Worm (Caenorhabditis elegans) whole organism, late embryonic: ENCODE measurements around the gene dpy-4.
"Not testable (repeated sequence)": the region's sequence is repeated elsewhere in the genome, so short reads cannot be mapped to it uniquely, and the experiment has no call there.

Experiments
- C08G9.2 ChIP-seq: sonication (generic microtip); optimal IDR thresholded peaks from 2 replicates; lab custom pipeline; 2016; ENCODE audit warnings: mild to moderate bottlenecking, missing genetic modification characterization, moderate library complexity, missing compliant biosample characterization
- F13H6.1 ChIP-seq: sonication (generic microtip); optimal IDR thresholded peaks from 2 replicates; lab custom pipeline; 2016; ENCODE audit warnings: missing genetic modification characterization, missing compliant biosample characterization
- K02D7.2 ChIP-seq: sonication (generic microtip); optimal IDR thresholded peaks from 2 replicates; lab custom pipeline; 2017; ENCODE audit warnings: mild to moderate bottlenecking, missing genetic modification characterization, missing compliant biosample characterization
- ceh-22 ChIP-seq: sonication (generic microtip); optimal IDR thresholded peaks from 2 replicates; lab custom pipeline; 2017; ENCODE audit warnings: missing biosample characterization, missing genetic modification characterization
- elt-4 ChIP-seq: sonication (generic microtip); optimal IDR thresholded peaks from 2 replicates; lab custom pipeline; 2016; ENCODE audit warnings: missing genetic modification characterization, missing compliant biosample characterization
- lim-6 ChIP-seq: sonication (generic microtip); optimal IDR thresholded peaks from 2 replicates; lab custom pipeline; 2016; ENCODE audit warnings: missing genetic modification characterization, missing compliant biosample characterization
- lin-11 ChIP-seq: fragments of 200-800 bp; sonication (Bioruptor generic); optimal IDR thresholded peaks from 2 replicates; lab custom pipeline; 2018; ENCODE audit warnings: mild to moderate bottlenecking, missing genetic modification characterization, missing compliant biosample characterization
- madf-2 ChIP-seq: sonication (generic microtip); optimal IDR thresholded peaks from 2 replicates; lab custom pipeline; 2017; ENCODE audit warnings: missing genetic modification characterization, missing compliant biosample characterization
- nfya-1 ChIP-seq: sonication (generic microtip); optimal IDR thresholded peaks from 2 replicates; lab custom pipeline; 2017; ENCODE audit warnings: missing genetic modification characterization, mild to moderate bottlenecking, missing compliant biosample characterization, antibody characterized with exemption, moderate library complexity
- npax-4 ChIP-seq: sonication (generic microtip); optimal IDR thresholded peaks from 2 replicates; lab custom pipeline; 2016; ENCODE audit warnings: missing genetic modification characterization, missing compliant biosample characterization
- pag-3 ChIP-seq: sonication (generic microtip); optimal IDR thresholded peaks from 2 replicates; lab custom pipeline; 2016; ENCODE audit warnings: missing compliant biosample characterization, missing genetic modification characterization, borderline replicate concordance
- pha-2 ChIP-seq: sonication (generic microtip); optimal IDR thresholded peaks from 2 replicates; lab custom pipeline; 2017; ENCODE audit warnings: mild to moderate bottlenecking, missing genetic modification characterization, missing compliant biosample characterization
- sdc-2 ChIP-seq: sonication (generic microtip); optimal IDR thresholded peaks from 2 replicates; lab custom pipeline; 2016; ENCODE audit warnings: missing genotype, missing genetic modification characterization, missing compliant biosample characterization

- TF ChIP-seq C08G9.2 (tag; lab: Kevin White, UChicago); nfya-1 (tag; lab: Kevin White, UChicago); pha-2; ceh-22; pag-3 (tag; lab: Kevin White, UChicago); lin-11; lim-6 (tag; lab: Kevin White, UChicago); elt-4 (tag; lab: Kevin White, UChicago); npax-4 (tag; lab: Kevin White, UChicago); madf-2 (tag; lab: Kevin White, UChicago); sdc-2; K02D7.2 (tag; lab: Kevin White, UChicago); F13H6.1 (tag; lab: Kevin White, UChicago): not testable (repeated sequence)
These were observed 48.0 kb downstream of the dpy-4 start, which contains the start of gene Y57G11C.30 for ce11 chrIV:14938596-14938995.
